Worm (Caenorhabditis elegans) whole organism, young adult: ENCODE data around the gene rec-8.

Experiments
- C06A6.2 ChIP-seq: fragments of 200-800 bp; sonication (Bioruptor generic); conservative IDR thresholded peaks from 2 replicates; pipeline ENCODE4 v1.3.6; 2022; ENCODE audit warnings: missing genetic modification characterization, missing compliant biosample characterization
- F22D6.2 ChIP-seq: sonication (generic microtip); optimal IDR thresholded peaks from 2 replicates; lab custom pipeline; 2016; ENCODE audit warnings: mild to moderate bottlenecking, missing genetic modification characterization, missing compliant biosample characterization
- F23B12.7 ChIP-seq: sonication (generic microtip); optimal IDR thresholded peaks from 2 replicates; lab custom pipeline; 2017; ENCODE audit warnings: missing genetic modification characterization, mild to moderate bottlenecking, missing compliant biosample characterization, antibody characterized with exemption, moderate library complexity; ENCODE audit not compliant: insufficient read depth
- F33H1.4 ChIP-seq: fragments of 200-800 bp; sonication (Bioruptor generic); IDR thresholded peaks from 2 replicates; pipeline ENCODE4 v1.3.6; 2022; ENCODE audit warnings: missing genetic modification reagents, missing genetic modification characterization, missing compliant biosample characterization
- F37B4.10 ChIP-seq: fragments of 200-800 bp; sonication (Bioruptor generic); IDR thresholded peaks from 2 replicates; pipeline ENCODE4 v1.3.6; 2022; ENCODE audit warnings: missing genetic modification characterization, missing compliant biosample characterization
- F57A8.1 ChIP-seq: fragments of 200-800 bp; sonication (Bioruptor generic); optimal IDR thresholded peaks from 2 replicates; lab custom pipeline; 2018; ENCODE audit warnings: mild to moderate bottlenecking, missing genetic modification characterization, moderate library complexity, missing compliant biosample characterization
- F57C9.4 ChIP-seq: sonication (generic microtip); optimal IDR thresholded peaks from 2 replicates; lab custom pipeline; 2017; ENCODE audit warnings: mild to moderate bottlenecking, missing genetic modification characterization, missing compliant biosample characterization
- K11D2.4 ChIP-seq: fragments of 200-800 bp; sonication (Bioruptor generic); IDR thresholded peaks from 2 replicates; pipeline ENCODE4 v1.3.6; 2022; ENCODE audit warnings: missing genetic modification reagents, missing genetic modification characterization, missing compliant biosample characterization
- K12H6.12 ChIP-seq: fragments of 200-800 bp; sonication (Bioruptor generic); optimal IDR thresholded peaks from 2 replicates; lab custom pipeline; 2018; ENCODE audit warnings: mild to moderate bottlenecking, missing genetic modification characterization, missing compliant biosample characterization
- Y53F4B.3 ChIP-seq: fragments of 200-800 bp; sonication (Bioruptor generic); IDR thresholded peaks from 2 replicates; pipeline ENCODE4 v1.3.6; 2022; ENCODE audit warnings: missing genetic modification reagents, missing genetic modification characterization, missing compliant biosample characterization
- Y79H2A.3 ChIP-seq: fragments of 200-800 bp; sonication (Bioruptor generic); conservative IDR thresholded peaks from 2 replicates; pipeline ENCODE4 v1.3.6; 2022; ENCODE audit warnings: missing genetic modification reagents, missing genetic modification characterization, missing compliant biosample characterization
- aptf-2 ChIP-seq: fragments of 200-800 bp; sonication (Bioruptor generic); conservative IDR thresholded peaks from 2 replicates; pipeline ENCODE4 v1.3.6; 2022; ENCODE audit warnings: missing genetic modification reagents, missing genetic modification characterization, missing compliant biosample characterization
- attf-3 ChIP-seq: fragments of 200-800 bp; sonication (Bioruptor generic); conservative IDR thresholded peaks from 2 replicates; pipeline ENCODE4 v1.3.6; 2022; ENCODE audit warnings: missing genetic modification reagents, missing genetic modification characterization, missing compliant biosample characterization
- attf-5 ChIP-seq: fragments of 200-800 bp; sonication (Bioruptor generic); optimal IDR thresholded peaks from 2 replicates; lab custom pipeline; 2018; ENCODE audit warnings: mild to moderate bottlenecking, missing genetic modification characterization, missing compliant biosample characterization
- attf-6 ChIP-seq: fragments of 200-800 bp; sonication (Bioruptor generic); IDR thresholded peaks from 2 replicates; pipeline ENCODE4 v1.3.6; 2022; ENCODE audit warnings: missing genetic modification reagents, missing genetic modification characterization, missing compliant biosample characterization
- ceh-27 ChIP-seq: fragments of 200-800 bp; sonication (Bioruptor generic); optimal IDR thresholded peaks from 2 replicates; lab custom pipeline; 2018; ENCODE audit warnings: mild to moderate bottlenecking, missing genetic modification characterization, moderate library complexity, missing compliant biosample characterization
- ceh-91 ChIP-seq: fragments of 200-800 bp; sonication (Bioruptor generic); IDR thresholded peaks from 2 replicates; pipeline ENCODE4 v1.3.6; 2022; ENCODE audit warnings: missing genetic modification reagents, missing genetic modification characterization, missing compliant biosample characterization
- die-1 ChIP-seq: sonication (generic microtip); optimal IDR thresholded peaks from 2 replicates; lab custom pipeline; 2016; ENCODE audit warnings: missing genotype, mild to moderate bottlenecking, missing genetic modification characterization, missing compliant biosample characterization
- egl-18 ChIP-seq: fragments of 200-800 bp; sonication (Bioruptor generic); IDR thresholded peaks from 2 replicates; pipeline ENCODE4 v1.3.6; 2022; ENCODE audit warnings: missing genetic modification reagents, missing genetic modification characterization, missing compliant biosample characterization
- ets-4 ChIP-seq: fragments of 200-800 bp; sonication (Bioruptor generic); optimal IDR thresholded peaks from 2 replicates; lab custom pipeline; 2018; ENCODE audit warnings: mild to moderate bottlenecking, missing genetic modification characterization, missing compliant biosample characterization
- fkh-3 ChIP-seq: sonication (generic microtip); optimal IDR thresholded peaks from 2 replicates; lab custom pipeline; 2016; ENCODE audit warnings: mild to moderate bottlenecking, missing genetic modification characterization, missing compliant biosample characterization
- hmg-1.2 ChIP-seq: fragments of 200-800 bp; sonication (Bioruptor generic); IDR thresholded peaks from 2 replicates; pipeline ENCODE4 v1.3.6; 2022; ENCODE audit warnings: missing genetic modification reagents, missing genetic modification characterization, missing compliant biosample characterization
- lag-1 ChIP-seq: fragments of 200-800 bp; sonication (Bioruptor generic); IDR thresholded peaks from 2 replicates; pipeline ENCODE4 v1.3.6; 2022; ENCODE audit warnings: missing genetic modification reagents, missing genetic modification characterization, missing compliant biosample characterization
- lin-26 ChIP-seq: fragments of 200-800 bp; sonication (Bioruptor generic); IDR thresholded peaks from 2 replicates; pipeline ENCODE4 v1.3.6; 2022; ENCODE audit warnings: missing genetic modification reagents, missing genetic modification characterization, missing compliant biosample characterization
- lin-35 ChIP-seq, 3 experiments: fragments of 150-350 bp in 2 of 3; sonication (generic microtip) in 1 of 3; optimal IDR thresholded peaks; 2 replicates each; lab custom pipeline; 2014 to 2018; ENCODE audit warnings: missing biosample characterization in 3 of 3, missing genetic modification characterization in 3 of 3, missing genetic modification reagents in 3 of 3
- lsl-1 ChIP-seq: fragments of 200-800 bp; sonication (Bioruptor generic); optimal IDR thresholded peaks from 2 replicates; lab custom pipeline; 2018; ENCODE audit warnings: mild to moderate bottlenecking, missing genetic modification characterization, moderate library complexity, missing compliant biosample characterization
- lsy-27 ChIP-seq: sonication (generic microtip); optimal IDR thresholded peaks from 2 replicates; lab custom pipeline; 2017; ENCODE audit warnings: missing genetic modification characterization, mild to moderate bottlenecking, missing compliant biosample characterization, antibody characterized with exemption, missing genotype, borderline replicate concordance; ENCODE audit not compliant: insufficient read depth
- madf-8 ChIP-seq: fragments of 200-800 bp; sonication (Bioruptor generic); conservative IDR thresholded peaks from 2 replicates; pipeline ENCODE4 v1.3.6; 2022; ENCODE audit warnings: missing genetic modification reagents, missing genetic modification characterization, missing compliant biosample characterization
- mel-28 ChIP-seq: sonication (generic microtip); optimal IDR thresholded peaks from 2 replicates; lab custom pipeline; 2016; ENCODE audit warnings: borderline replicate concordance, mild to moderate bottlenecking, missing genetic modification characterization, missing compliant biosample characterization
- mes-4 ChIP-seq: sonication (generic microtip); optimal IDR thresholded peaks from 2 replicates; lab custom pipeline; 2016; ENCODE audit warnings: missing genotype, missing genetic modification characterization, missing compliant biosample characterization
- nfya-1 ChIP-seq: sonication (generic microtip); optimal IDR thresholded peaks from 2 replicates; lab custom pipeline; 2017; ENCODE audit warnings: antibody characterized with exemption, missing compliant biosample characterization, missing genetic modification characterization, borderline replicate concordance; ENCODE audit not compliant: insufficient read depth
- nhr-80 ChIP-seq: sonication (generic microtip); optimal IDR thresholded peaks from 2 replicates; lab custom pipeline; 2016; ENCODE audit warnings: missing genetic modification characterization, missing compliant biosample characterization
- nhr-90 ChIP-seq: sonication (generic microtip); optimal IDR thresholded peaks from 2 replicates; lab custom pipeline; 2016; ENCODE audit warnings: missing genotype, mild to moderate bottlenecking, missing genetic modification characterization, missing compliant biosample characterization
- pha-4 ChIP-seq: fragments of 150-350 bp; sonication (generic microtip); optimal IDR thresholded peaks from 2 replicates; lab custom pipeline; 2014; ENCODE audit warnings: missing biosample characterization, missing genetic modification reagents, missing genetic modification characterization
- rcor-1 ChIP-seq: fragments of 200-800 bp; sonication (Bioruptor generic); IDR thresholded peaks from 2 replicates; pipeline ENCODE4 v1.3.6; 2022; ENCODE audit warnings: missing genetic modification reagents, missing genetic modification characterization, missing compliant biosample characterization
- rec-8 ChIP-seq, 2 experiments: sonication (generic microtip); optimal IDR thresholded peaks; 2 replicates each; lab custom pipeline; 2016; ENCODE audit warnings: mild to moderate bottlenecking in 2 of 2, missing genetic modification characterization in 2 of 2, missing genetic modification reagents in 2 of 2, missing genotype in 2 of 2, missing biosample characterization in 1 of 2, missing compliant biosample characterization in 1 of 2, moderate library complexity in 1 of 2
- repo-1 ChIP-seq: sonication (generic microtip); optimal IDR thresholded peaks from 2 replicates; lab custom pipeline; 2017; ENCODE audit warnings: mild to moderate bottlenecking, missing genetic modification characterization, missing compliant biosample characterization
- rpc-1 ChIP-seq, 2 experiments: fragments of 150-350 bp in 1 of 2; sonication (generic microtip) in 1 of 2; optimal IDR thresholded peaks; 2 replicates each; lab custom pipeline; 2014 to 2018; ENCODE audit warnings: missing biosample characterization in 1 of 2, missing genetic modification characterization in 1 of 2, missing genetic modification reagents in 1 of 2, missing genotype in 1 of 2
- sdz-38 ChIP-seq: sonication (generic microtip); optimal IDR thresholded peaks from 2 replicates; lab custom pipeline; 2016; ENCODE audit warnings: missing genotype, missing genetic modification characterization, missing compliant biosample characterization
- sea-2 ChIP-seq: fragments of 200-800 bp; sonication (Bioruptor generic); IDR thresholded peaks from 2 replicates; pipeline ENCODE4 v1.3.6; 2022; ENCODE audit warnings: missing genetic modification characterization, missing compliant biosample characterization
- snpc-1.1 ChIP-seq: sonication (generic microtip); optimal IDR thresholded peaks from 2 replicates; lab custom pipeline; 2017; ENCODE audit warnings: missing genetic modification characterization, mild to moderate bottlenecking, missing compliant biosample characterization, antibody characterized with exemption, moderate library complexity, missing genotype, missing genetic modification reagents; ENCODE audit not compliant: insufficient read depth
- somi-1 ChIP-seq: fragments of 200-800 bp; sonication (Bioruptor generic); optimal IDR thresholded peaks from 2 replicates; lab custom pipeline; 2018; ENCODE audit warnings: mild to moderate bottlenecking, missing genetic modification characterization, missing compliant biosample characterization
- zfh-2 ChIP-seq: fragments of 200-800 bp; sonication (Bioruptor generic); conservative IDR thresholded peaks from 2 replicates; pipeline ENCODE4 v1.3.6; 2022; ENCODE audit warnings: missing genetic modification reagents, missing genetic modification characterization, missing compliant biosample characterization
- zim-3 ChIP-seq: sonication (generic microtip); optimal IDR thresholded peaks from 2 replicates; lab custom pipeline; 2017; ENCODE audit warnings: mild to moderate bottlenecking, missing genetic modification characterization, moderate library complexity, missing compliant biosample characterization
- ztf-18 ChIP-seq: sonication (generic microtip); optimal IDR thresholded peaks from 2 replicates; lab custom pipeline; 2016; ENCODE audit warnings: missing genotype, mild to moderate bottlenecking, missing genetic modification characterization, missing compliant biosample characterization
- ztf-26 ChIP-seq: sonication (generic microtip); optimal IDR thresholded peaks from 2 replicates; lab custom pipeline; 2017; ENCODE audit warnings: missing genetic modification characterization, missing compliant biosample characterization
- ztf-28 ChIP-seq: fragments of 200-800 bp; sonication (Bioruptor generic); IDR thresholded peaks from 2 replicates; pipeline ENCODE4 v1.3.6; 2022; ENCODE audit warnings: missing genetic modification reagents, missing genetic modification characterization, missing compliant biosample characterization
- ztf-6 ChIP-seq: fragments of 200-800 bp; sonication (Bioruptor generic); IDR thresholded peaks from 2 replicates; pipeline ENCODE4 v1.3.6; 2022; ENCODE audit warnings: missing genetic modification reagents, missing genetic modification characterization, missing compliant biosample characterization

Gene rec-8

DNA sequence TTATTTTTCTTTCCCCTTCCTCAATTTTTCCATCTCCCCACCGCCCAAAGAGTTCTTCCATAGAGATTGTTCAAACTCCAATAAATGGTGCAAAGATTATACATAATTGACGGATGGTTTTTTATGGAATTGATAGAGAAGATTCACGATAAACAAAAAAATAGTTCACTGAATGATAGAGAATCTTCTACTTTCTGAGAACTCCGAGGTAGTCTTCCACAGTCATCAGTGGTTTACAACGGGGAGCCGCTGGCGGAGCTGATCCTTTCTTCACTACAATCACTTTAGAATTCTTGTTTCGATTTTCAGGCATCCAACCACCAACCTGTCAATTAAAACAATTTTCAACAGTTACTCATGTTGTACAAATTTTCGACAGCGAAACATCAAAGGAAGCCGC is 3.0 kb upstream of the rec-8 start (continued):
- no peak for TF ChIP-seq lin-26 (GFP tag; lab: Robert Waterston, UW)
- TF ChIP-seq ceh-91 (GFP tag; lab: Robert Waterston, UW): no peak
- no peak for TF ChIP-seq madf-8 (GFP tag; lab: Robert Waterston, UW)
- TF ChIP-seq ztf-26 (tag; lab: Kevin White, UChicago): no peak
- no peak for TF ChIP-seq egl-18 (GFP tag; lab: Robert Waterston, UW)
- peak; percentile 74 for TF ChIP-seq attf-6 (GFP tag; lab: Robert Waterston, UW)
- TF ChIP-seq F37B4.10 (GFP tag; lab: Robert Waterston, UW): no peak
- TF ChIP-seq F22D6.2 (tag; lab: Kevin White, UChicago): no peak
- TF ChIP-seq rpc-1 (optimal IDR thresholded peaks at IDR 0.05; lab: Kevin White, UChicago): no peak
- TF ChIP-seq rpc-1 (tag; optimal IDR thresholded peaks at IDR 0.05; lab: Kevin White, UChicago): no peak
- TF ChIP-seq nhr-80 (tag; lab: Kevin White, UChicago): no peak
- no peak for TF ChIP-seq nfya-1
- no peak for TF ChIP-seq lin-35 (GFP tag; optimal IDR thresholded peaks at IDR 0.05; lab: Kevin White, UChicago)
- no peak for TF ChIP-seq Y79H2A.3 (GFP tag; lab: Robert Waterston, UW)
- TF ChIP-seq F23B12.7 (tag; lab: Kevin White, UChicago): no peak
- TF ChIP-seq die-1 (tag; lab: Kevin White, UChicago): no peak
- no peak for TF ChIP-seq pha-4 (tag; lab: Kevin White, UChicago)
- TF ChIP-seq mel-28 (tag; lab: Kevin White, UChicago): no peak
- TF ChIP-seq C06A6.2 (GFP tag; lab: Robert Waterston, UW): no peak
- no peak for TF ChIP-seq K11D2.4 (GFP tag; lab: Robert Waterston, UW)
- 0 out of 2 replicates have a peak, but pooled peaks have one; percentile 13 for TF ChIP-seq hmg-1.2 (GFP tag; lab: Robert Waterston, UW)
- peak; percentile 24; the same call in 1 of the 2 replicates for TF ChIP-seq rcor-1 (GFP tag; lab: Robert Waterston, UW)
- no peak for TF ChIP-seq zim-3 (tag; lab: Kevin White, UChicago)
- TF ChIP-seq fkh-3 (tag; lab: Kevin White, UChicago): no peak
- TF ChIP-seq repo-1: no peak
- no peak for TF ChIP-seq F57A8.1 (GFP tag; lab: Kevin White, UChicago)
- TF ChIP-seq zfh-2: no peak
- TF ChIP-seq sea-2 (GFP tag; lab: Robert Waterston, UW): no peak
- TF ChIP-seq snpc-1.1 (tag; lab: Kevin White, UChicago): no peak
- 0 out of 2 replicates have a peak, but pooled peaks have one; percentile 8 for TF ChIP-seq F33H1.4
- no peak for TF ChIP-seq ztf-28 (GFP tag; lab: Robert Waterston, UW)
- no peak for TF ChIP-seq mes-4 (tag; lab: Kevin White, UChicago)
- no peak for TF ChIP-seq somi-1 (GFP tag; lab: Kevin White, UChicago)
- no peak for TF ChIP-seq ztf-18
- TF ChIP-seq nhr-90: no peak
- no peak for TF ChIP-seq Y53F4B.3 (GFP tag; lab: Robert Waterston, UW)
- TF ChIP-seq lsl-1 (GFP tag; lab: Kevin White, UChicago): peak; percentile 4
- TF ChIP-seq attf-3 (GFP tag; lab: Robert Waterston, UW): no peak
- no peak for TF ChIP-seq sdz-38 (tag; lab: Kevin White, UChicago)
- no peak for TF ChIP-seq lag-1 (GFP tag; lab: Robert Waterston, UW)
- TF ChIP-seq K12H6.12: no peak
- no peak for TF ChIP-seq rec-8 (tag; optimal IDR thresholded peaks at IDR 0.05; lab: Kevin White, UChicago)
- TF ChIP-seq F57C9.4: no peak
- no peak for TF ChIP-seq attf-5 (GFP tag; lab: Kevin White, UChicago)
- no peak for TF ChIP-seq ztf-6 (GFP tag; lab: Robert Waterston, UW)
- TF ChIP-seq ets-4 (GFP tag; lab: Kevin White, UChicago): no peak
- no peak for TF ChIP-seq lsy-27
- TF ChIP-seq ceh-27: no peak
- no peak for TF ChIP-seq aptf-2 (GFP tag; lab: Robert Waterston, UW)
